Fruit fly (Drosophila melanogaster) whole organism, embryonic: ENCODE measurements around the gene CG6231.

Experiments
- BEAF-32 ChIP-seq: fragments of 200-800 bp; sonication (Bioruptor generic); optimal IDR thresholded peaks from 3 replicates; lab custom pipeline; 2017; ENCODE audit warnings: missing biosample characterization, missing genetic modification characterization, mild to moderate bottlenecking, moderate library complexity, missing genetic modification reagents
- Blimp-1 ChIP-seq: fragments of 200-800 bp; sonication (Bioruptor generic); optimal IDR thresholded peaks from 3 replicates; lab custom pipeline; 2018; ENCODE audit warnings: missing biosample characterization, missing genetic modification characterization, mild to moderate bottlenecking, moderate library complexity, missing genetic modification reagents
- CG10654 ChIP-seq: fragments of 200-800 bp; sonication (Bioruptor generic); optimal IDR thresholded peaks from 2 replicates; lab custom pipeline; 2016; ENCODE audit warnings: missing biosample characterization, missing genetic modification characterization
- CG11696 ChIP-seq: fragments of 200-800 bp; sonication (Bioruptor generic); IDR thresholded peaks from 2 replicates; pipeline ENCODE4 v1.3.6; 2022; ENCODE audit warnings: missing biosample characterization, missing genetic modification characterization
- CG15073 ChIP-seq: fragments of 200-800 bp; sonication (Bioruptor generic); optimal IDR thresholded peaks from 2 replicates; lab custom pipeline; 2016; ENCODE audit warnings: missing biosample characterization, missing genetic modification characterization
- CG17568 ChIP-seq: fragments of 200-800 bp; sonication (Bioruptor generic); optimal IDR thresholded peaks from 2 replicates; lab custom pipeline; 2018; ENCODE audit warnings: missing biosample characterization, mild to moderate bottlenecking, missing genetic modification characterization, moderate library complexity
- CG17829 ChIP-seq: fragments of 200-800 bp; optimal IDR thresholded peaks from 2 replicates; lab custom pipeline; 2019; ENCODE audit warnings: missing biosample characterization, mild to moderate bottlenecking, missing genetic modification characterization, moderate library complexity
- CG18599 ChIP-seq: fragments of 200-800 bp; sonication (Bioruptor generic); optimal IDR thresholded peaks from 3 replicates; lab custom pipeline; 2017; ENCODE audit warnings: missing biosample characterization, missing genetic modification characterization, mild to moderate bottlenecking, moderate library complexity, missing genetic modification reagents
- CG2116 ChIP-seq: fragments of 200-800 bp; sonication (Bioruptor generic); optimal IDR thresholded peaks from 3 replicates; lab custom pipeline; 2018; ENCODE audit warnings: missing biosample characterization, mild to moderate bottlenecking, missing genetic modification characterization
- CG31388 ChIP-seq: fragments of 200-800 bp; sonication (Bioruptor generic); optimal IDR thresholded peaks from 2 replicates; lab custom pipeline; 2016; ENCODE audit warnings: missing biosample characterization, missing genetic modification characterization
- CG32767 ChIP-seq: fragments of 200-800 bp; sonication (Bioruptor generic); IDR thresholded peaks from 2 replicates; pipeline ENCODE4 v1.3.6; 2022; ENCODE audit warnings: missing biosample characterization, missing genetic modification characterization
- CG3847 ChIP-seq: fragments of 200-800 bp; sonication (Bioruptor generic); IDR thresholded peaks from 2 replicates; pipeline ENCODE4 v1.3.6; 2022; ENCODE audit warnings: missing biosample characterization, missing genetic modification characterization
- CG6272 ChIP-seq: fragments of 200-800 bp; sonication (Bioruptor generic); IDR thresholded peaks from 2 replicates; pipeline ENCODE4 v1.3.6; 2022; ENCODE audit warnings: missing biosample characterization, missing genetic modification characterization
- CG6813 ChIP-seq: fragments of 200-800 bp; sonication (Bioruptor generic); optimal IDR thresholded peaks from 2 replicates; lab custom pipeline; 2017; ENCODE audit warnings: missing biosample characterization, missing genetic modification characterization, mild to moderate bottlenecking, moderate library complexity, missing genetic modification reagents
- CG8281 ChIP-seq: fragments of 200-800 bp; sonication (Bioruptor generic); optimal IDR thresholded peaks from 2 replicates; lab custom pipeline; 2018; ENCODE audit warnings: missing biosample characterization, mild to moderate bottlenecking, missing genetic modification characterization, moderate library complexity
- CG9215 ChIP-seq: fragments of 200-800 bp; sonication (Bioruptor generic); IDR thresholded peaks from 2 replicates; pipeline ENCODE4 v1.3.6; 2022; ENCODE audit warnings: missing biosample characterization, missing genetic modification characterization
- CrebB ChIP-seq: fragments of 200-800 bp; sonication (Bioruptor generic); optimal IDR thresholded peaks from 3 replicates; lab custom pipeline; 2018; ENCODE audit warnings: missing biosample characterization, mild to moderate bottlenecking, missing genetic modification characterization
- D19A ChIP-seq: fragments of 200-800 bp; optimal IDR thresholded peaks from 3 replicates; lab custom pipeline; 2019; ENCODE audit warnings: missing biosample characterization, mild to moderate bottlenecking, missing genetic modification characterization, moderate library complexity
- Ets65A ChIP-seq: fragments of 200-800 bp; sonication (Bioruptor generic); peaks from one replicate; lab custom pipeline; 2016; ENCODE audit warnings: missing biosample characterization, missing genetic modification characterization
- Gug ChIP-seq: fragments of 200-800 bp; sonication (Bioruptor generic); IDR thresholded peaks from 4 replicates; pipeline ENCODE4 v1.3.6; 2022; ENCODE audit warnings: missing biosample characterization, missing genetic modification characterization
- H15 ChIP-seq: fragments of 200-800 bp; sonication (Bioruptor generic); IDR thresholded peaks from 3 replicates; pipeline ENCODE4 v1.3.6; 2022; ENCODE audit warnings: missing biosample characterization, missing genetic modification characterization
- Jarid2 ChIP-seq: fragments of 200-800 bp; sonication (Bioruptor generic); optimal IDR thresholded peaks from 3 replicates; lab custom pipeline; 2017; ENCODE audit warnings: mild to moderate bottlenecking, missing biosample characterization, missing genetic modification reagents, missing genetic modification characterization
- MTF-1 ChIP-seq: fragments of 200-800 bp; sonication (Bioruptor generic); optimal IDR thresholded peaks from 2 replicates; lab custom pipeline; 2018; ENCODE audit warnings: missing biosample characterization, mild to moderate bottlenecking, missing genetic modification characterization, borderline replicate concordance
- Oli ChIP-seq: fragments of 200-800 bp; sonication (Bioruptor generic); optimal IDR thresholded peaks from 2 replicates; lab custom pipeline; 2018; ENCODE audit warnings: missing biosample characterization, mild to moderate bottlenecking, missing genetic modification characterization, moderate library complexity
- Spps ChIP-seq: fragments of 200-800 bp; sonication (Bioruptor generic); optimal IDR thresholded peaks from 2 replicates; lab custom pipeline; 2018; ENCODE audit warnings: missing biosample characterization, mild to moderate bottlenecking, missing genetic modification characterization
- Usf ChIP-seq: fragments of 200-800 bp; sonication (Bioruptor generic); optimal IDR thresholded peaks from 2 replicates; lab custom pipeline; 2017; ENCODE audit warnings: missing genotype, missing biosample characterization, missing genetic modification characterization
- al ChIP-seq: fragments of 200-800 bp; sonication (Bioruptor generic); IDR thresholded peaks from 2 replicates; pipeline ENCODE4 v1.3.6; 2022; ENCODE audit warnings: missing biosample characterization, missing genetic modification characterization
- amos ChIP-seq: fragments of 200-800 bp; sonication (Bioruptor generic); IDR thresholded peaks from 2 replicates; pipeline ENCODE4 v1.3.6; 2022; ENCODE audit warnings: missing biosample characterization, missing genetic modification characterization; ENCODE audit not compliant: partially characterized antibody
- ara ChIP-seq: fragments of 200-800 bp; sonication (Bioruptor generic); IDR thresholded peaks from 2 replicates; pipeline ENCODE4 v1.3.6; 2022; ENCODE audit warnings: missing biosample characterization, missing genetic modification characterization
- az2 ChIP-seq: fragments of 200-800 bp; sonication (Bioruptor generic); optimal IDR thresholded peaks from 3 replicates; lab custom pipeline; 2016; ENCODE audit warnings: missing biosample characterization, missing genetic modification characterization
- bbx ChIP-seq: fragments of 200-800 bp; sonication (Bioruptor generic); IDR thresholded peaks from 2 replicates; pipeline ENCODE4 v1.3.6; 2022; ENCODE audit warnings: missing biosample characterization, missing genetic modification characterization; ENCODE audit not compliant: partially characterized antibody
- bsh ChIP-seq, 2 experiments: fragments of 200-800 bp; sonication (Bioruptor generic); optimal IDR thresholded peaks; 2 replicates each; lab custom pipeline; 2017 to 2018; ENCODE audit warnings: mild to moderate bottlenecking in 2 of 2, missing biosample characterization in 2 of 2, missing genetic modification characterization in 2 of 2, moderate library complexity in 1 of 2
- chif ChIP-seq, 2 experiments: fragments of 200-800 bp; sonication (Bioruptor generic); optimal IDR thresholded peaks; 3 replicates each; lab custom pipeline; 2016; ENCODE audit warnings: missing biosample characterization in 2 of 2, missing genetic modification characterization in 2 of 2
- chinmo ChIP-seq: fragments of 200-800 bp; sonication (Bioruptor generic); IDR thresholded peaks from 4 replicates; pipeline ENCODE4 v1.3.6; 2022; ENCODE audit warnings: missing biosample characterization, missing genetic modification characterization; ENCODE audit not compliant: partially characterized antibody
- chm ChIP-seq: fragments of 200-800 bp; sonication (Bioruptor generic); IDR thresholded peaks from 2 replicates; pipeline ENCODE4 v1.3.6; 2022; ENCODE audit warnings: missing biosample characterization, missing genetic modification characterization
- dan ChIP-seq: fragments of 200-800 bp; sonication (Bioruptor generic); IDR thresholded peaks from 2 replicates; pipeline ENCODE4 v1.3.6; 2022; ENCODE audit warnings: missing biosample characterization, missing genetic modification characterization
- dimm ChIP-seq: fragments of 200-800 bp; sonication (Bioruptor generic); IDR thresholded peaks from 2 replicates; pipeline ENCODE4 v1.3.6; 2022; ENCODE audit warnings: missing biosample characterization, missing genetic modification characterization
- dm ChIP-seq: fragments of 200-800 bp; sonication (Bioruptor generic); optimal IDR thresholded peaks from 3 replicates; lab custom pipeline; 2016; ENCODE audit warnings: missing biosample characterization, missing genetic modification characterization
- dmrt11E ChIP-seq: fragments of 200-800 bp; sonication (Bioruptor generic); optimal IDR thresholded peaks from 3 replicates; lab custom pipeline; 2018; ENCODE audit warnings: missing biosample characterization, mild to moderate bottlenecking, missing genetic modification characterization, moderate library complexity
- ems ChIP-seq: fragments of 200-800 bp; sonication (Bioruptor generic); optimal IDR thresholded peaks from 3 replicates; lab custom pipeline; 2016; ENCODE audit warnings: missing biosample characterization, missing genetic modification characterization
- eyg ChIP-seq: fragments of 200-800 bp; sonication (Bioruptor generic); optimal IDR thresholded peaks from 3 replicates; lab custom pipeline; 2016; ENCODE audit warnings: missing biosample characterization, missing genetic modification characterization
- gce ChIP-seq: fragments of 200-800 bp; sonication (Bioruptor generic); IDR thresholded peaks from 3 replicates; pipeline ENCODE4 v1.3.6; 2022; ENCODE audit warnings: missing biosample characterization, missing genetic modification characterization
- jing ChIP-seq: fragments of 200-800 bp; sonication (Bioruptor generic); optimal IDR thresholded peaks from 2 replicates; lab custom pipeline; 2018; ENCODE audit warnings: missing biosample characterization, mild to moderate bottlenecking, missing genetic modification characterization
- nom ChIP-seq: fragments of 200-800 bp; sonication (Bioruptor generic); optimal IDR thresholded peaks from 2 replicates; lab custom pipeline; 2017; ENCODE audit warnings: missing biosample characterization, missing genetic modification characterization, mild to moderate bottlenecking, moderate library complexity, missing genetic modification reagents
- p53 ChIP-seq: fragments of 200-800 bp; sonication (Bioruptor generic); optimal IDR thresholded peaks from 2 replicates; lab custom pipeline; 2016; ENCODE audit warnings: missing biosample characterization, missing genetic modification characterization
- sd ChIP-seq: fragments of 200-800 bp; sonication (Bioruptor generic); optimal IDR thresholded peaks from 3 replicates; lab custom pipeline; 2018; ENCODE audit warnings: missing biosample characterization, mild to moderate bottlenecking, missing genetic modification characterization, moderate library complexity
- so ChIP-seq: fragments of 200-800 bp; sonication (Bioruptor generic); IDR thresholded peaks from 3 replicates; pipeline ENCODE4 v1.3.6; 2022; ENCODE audit warnings: missing biosample characterization, missing genetic modification characterization
- tgo ChIP-seq: fragments of 200-800 bp; sonication (Bioruptor generic); IDR thresholded peaks from 3 replicates; pipeline ENCODE4 v1.3.6; 2022; ENCODE audit warnings: missing biosample characterization, missing genetic modification characterization
- unc-4 ChIP-seq: fragments of 200-800 bp; sonication (Bioruptor generic); IDR thresholded peaks from 2 replicates; pipeline ENCODE4 v1.3.6; 2022; ENCODE audit warnings: missing biosample characterization, missing genetic modification characterization; ENCODE audit not compliant: partially characterized antibody

Gene CG6231

dm6 chr3R:19641498-19642065 lies 9.1 kb upstream of the CG6231 start (continued):
- TF ChIP-seq gce (GFP tag; lab: Robert Waterston, UW) (peak; percentile 92), BEAF-32 (GFP tag; lab: Kevin White, UChicago) (no peak), CG18599 (GFP tag; lab: Kevin White, UChicago) (peak; percentile 89), chinmo (GFP tag; lab: Robert Waterston, UW) (no peak), dm (no peak), unc-4 (no peak), ara (GFP tag; lab: Robert Waterston, UW) (peak; percentile 86), dmrt11E (tag; lab: Kevin White, UChicago) (peak; percentile 82), CG32767 (GFP tag; lab: Robert Waterston, UW) (peak; percentile 84), p53 (GFP tag; lab: Kevin White, UChicago) (no peak), dan (GFP tag; lab: Robert Waterston, UW) (no peak), D19A (tag; lab: Kevin White, UChicago) (peak; percentile 83), Spps (tag; lab: Kevin White, UChicago) (peak; percentile 81), sd (tag; lab: Kevin White, UChicago) (peak; percentile 47), amos (GFP tag; lab: Robert Waterston, UW) (no peak), Oli (peak; percentile 89), CG8281 (tag; lab: Kevin White, UChicago) (peak; percentile 74), Usf (GFP tag; lab: Kevin White, UChicago) (peak; percentile 32), CG11696 (GFP tag; lab: Robert Waterston, UW) (peak; percentile 90), so (GFP tag; lab: Robert Waterston, UW) (peak; percentile 82), H15 (GFP tag; lab: Robert Waterston, UW) (peak; percentile 84), Gug (GFP tag; lab: Robert Waterston, UW) (peak; percentile 42; the same call in 2 of the 4 replicates), CG2116 (GFP tag; lab: Kevin White, UChicago) (peak; percentile 33), ems (GFP tag; lab: Kevin White, UChicago) (peak; percentile 65), chif (GFP tag; optimal IDR thresholded peaks at IDR 0.05; lab: Kevin White, UChicago) (peak; percentile 2 to 52), nom (peak; percentile 44), CG3847 (peak; percentile 73), CrebB (tag; lab: Kevin White, UChicago) (peak; percentile 83), Blimp-1 (GFP tag; lab: Kevin White, UChicago) (peak; percentile 91), az2 (GFP tag; lab: Kevin White, UChicago) (peak; percentile 76), al (GFP tag; lab: Robert Waterston, UW) (peak; percentile 88), tgo (GFP tag; lab: Robert Waterston, UW) (peak; percentile 90), Ets65A (GFP tag; lab: Kevin White, UChicago) (peak; percentile 76), bsh (GFP tag; optimal IDR thresholded peaks at IDR 0.05; lab: Kevin White, UChicago) (peak in 1 of 2 experiments; percentile 92), bbx (no peak), jing (GFP tag; lab: Kevin White, UChicago) (peak; percentile 45), CG6813 (peak; percentile 85), CG6272 (GFP tag; lab: Robert Waterston, UW) (no peak), CG15073 (GFP tag; lab: Kevin White, UChicago) (peak; percentile 30), CG17829 (peak; percentile 89), chm (peak; percentile 91; the same call in 1 of the 2 replicates), CG9215 (GFP tag; lab: Robert Waterston, UW) (no peak; the same call in 1 of the 2 replicates), CG17568 (GFP tag; lab: Kevin White, UChicago) (peak; percentile 83), eyg (peak; percentile 57), MTF-1 (peak; percentile 75), Jarid2 (GFP tag; lab: Kevin White, UChicago) (peak; percentile 43), CG31388 (GFP tag; lab: Kevin White, UChicago) (peak; percentile 69), CG10654 (GFP tag; lab: Kevin White, UChicago) (peak; percentile 66), dimm (GFP tag; lab: Robert Waterston, UW) (no peak)
